Worm (Caenorhabditis elegans) whole organism, L4 larva: ENCODE measurements around the gene otub-3.

Experiments used
- D1046.2 ChIP-seq: fragments of 200-800 bp; sonication (Bioruptor generic); IDR thresholded peaks from 2 replicates; pipeline ENCODE4 v1.3.6; 2022; ENCODE audit warnings: missing genetic modification characterization, missing compliant biosample characterization
- R02D3.7 ChIP-seq: fragments of 150-350 bp; sonication (generic microtip); optimal IDR thresholded peaks from 3 replicates; lab custom pipeline; 2014; ENCODE audit warnings: missing biosample characterization, missing genetic modification characterization
- daf-19 ChIP-seq: fragments of 200-800 bp; sonication (Bioruptor generic); conservative IDR thresholded peaks from 2 replicates; pipeline ENCODE4 v1.3.6; 2022; ENCODE audit warnings: missing genetic modification characterization, missing compliant biosample characterization
- gei-8 ChIP-seq: fragments of 200-800 bp; sonication (Bioruptor generic); optimal IDR thresholded peaks from 2 replicates; lab custom pipeline; 2018; ENCODE audit warnings: mild to moderate bottlenecking, missing genetic modification characterization, missing compliant biosample characterization
- hlh-30 ChIP-seq: sonication (generic microtip); optimal IDR thresholded peaks from 2 replicates; lab custom pipeline; 2017; ENCODE audit warnings: antibody characterized with exemption, mild to moderate bottlenecking, missing genetic modification characterization, missing compliant biosample characterization; ENCODE audit not compliant: insufficient read depth
- lin-13 ChIP-seq: fragments of 150-350 bp; optimal IDR thresholded peaks from 2 replicates; lab custom pipeline; 2014; ENCODE audit warnings: missing biosample characterization, missing genetic modification reagents, missing genetic modification characterization
- lin-15B ChIP-seq: fragments of 150-350 bp; sonication (generic microtip); optimal IDR thresholded peaks from 3 replicates; lab custom pipeline; 2014; ENCODE audit warnings: missing biosample characterization, missing genetic modification characterization
- nhr-76 ChIP-seq: fragments of 150-350 bp; optimal IDR thresholded peaks from 2 replicates; lab custom pipeline; 2014; ENCODE audit warnings: missing biosample characterization, missing genetic modification characterization
- unc-130 ChIP-seq: sonication (generic microtip); optimal IDR thresholded peaks from 2 replicates; lab custom pipeline; 2016; ENCODE audit warnings: missing genetic modification reagents, missing genetic modification characterization, missing compliant biosample characterization
- unc-62 ChIP-seq, 3 experiments: fragments of 150-350 bp in 1 of 3; sonication (generic microtip); optimal IDR thresholded peaks in 2 of 3; peaks in 1 of 3; 1 replicate in 1 of 3; 2 replicates in 2 of 3; lab custom pipeline; 2014 to 2017; ENCODE audit warnings: missing biosample characterization in 3 of 3, missing genetic modification characterization in 3 of 3, missing genetic modification reagents in 3 of 3, missing genotype in 1 of 3

ce11 chrIV:8772800-8773256 is 44.9 kb downstream of the otub-3 start, which contains the start of gene F20C5.6:
- TF ChIP-seq lin-13 (GFP tag; lab: Kevin White, UChicago) (no peak), R02D3.7 (tag; lab: Kevin White, UChicago) (no peak), D1046.2 (GFP tag; lab: Robert Waterston, UW) (no peak), daf-19 (GFP tag; lab: Robert Waterston, UW) (no peak), gei-8 (GFP tag; lab: Kevin White, UChicago) (no peak), nhr-76 (tag; lab: Kevin White, UChicago) (no peak), lin-15B (tag; lab: Kevin White, UChicago) (no peak), hlh-30 (tag; lab: Kevin White, UChicago) (no peak), unc-62 (GFP tag; optimal IDR thresholded peaks at IDR 0.05 in 1 of 2; lab: Kevin White, UChicago) (no peak), unc-62 (tag; optimal IDR thresholded peaks at IDR 0.05; lab: Kevin White, UChicago) (no peak), unc-130 (no peak)
